Worm (Caenorhabditis elegans) whole organism, young adult: ENCODE measurements around the gene ttll-4.
A peak's percentile ranks its signal among the peaks of the same experiment; 100 is the strongest.

Source experiments
- B0035.1 ChIP-seq: sonication (generic microtip); optimal IDR thresholded peaks from 2 replicates; lab custom pipeline; 2016; ENCODE audit warnings: missing genetic modification characterization, mild to moderate bottlenecking, missing compliant biosample characterization, missing genotype, missing genetic modification reagents
- B0336.3 ChIP-seq: fragments of 200-800 bp; sonication (Bioruptor generic); IDR thresholded peaks from 2 replicates; pipeline ENCODE4 v1.3.6; 2022; ENCODE audit warnings: missing genetic modification characterization, missing compliant biosample characterization
- C06A6.2 ChIP-seq: fragments of 200-800 bp; sonication (Bioruptor generic); conservative IDR thresholded peaks from 2 replicates; pipeline ENCODE4 v1.3.6; 2022; ENCODE audit warnings: missing genetic modification characterization, missing compliant biosample characterization
- D2030.7 ChIP-seq: fragments of 200-800 bp; sonication (Bioruptor generic); IDR thresholded peaks from 2 replicates; pipeline ENCODE4 v1.3.6; 2022; ENCODE audit warnings: missing genetic modification reagents, missing genetic modification characterization, missing compliant biosample characterization
- F23B12.7 ChIP-seq: sonication (generic microtip); optimal IDR thresholded peaks from 2 replicates; lab custom pipeline; 2017; ENCODE audit warnings: missing genetic modification characterization, mild to moderate bottlenecking, missing compliant biosample characterization, antibody characterized with exemption, moderate library complexity; ENCODE audit not compliant: insufficient read depth
- F33H1.4 ChIP-seq: fragments of 200-800 bp; sonication (Bioruptor generic); IDR thresholded peaks from 2 replicates; pipeline ENCODE4 v1.3.6; 2022; ENCODE audit warnings: missing genetic modification reagents, missing genetic modification characterization, missing compliant biosample characterization
- T07F8.4 ChIP-seq: sonication (generic microtip); optimal IDR thresholded peaks from 2 replicates; lab custom pipeline; 2016; ENCODE audit warnings: mild to moderate bottlenecking, missing genetic modification characterization, moderate library complexity, missing compliant biosample characterization
- Y53G8AR.9 ChIP-seq: fragments of 200-800 bp; sonication (Bioruptor generic); conservative IDR thresholded peaks from 2 replicates; pipeline ENCODE4 v1.3.6; 2022; ENCODE audit warnings: missing genetic modification reagents, missing genetic modification characterization, missing compliant biosample characterization
- Y56A3A.18 ChIP-seq: fragments of 200-800 bp; sonication (Bioruptor generic); IDR thresholded peaks from 2 replicates; pipeline ENCODE4 v1.3.6; 2022; ENCODE audit warnings: missing genetic modification reagents, missing genetic modification characterization, missing compliant biosample characterization
- Y95B8A.8 ChIP-seq: fragments of 200-800 bp; sonication (Bioruptor generic); IDR thresholded peaks from 2 replicates; pipeline ENCODE4 v1.3.6; 2022; ENCODE audit warnings: missing genetic modification reagents, missing genetic modification characterization, missing compliant biosample characterization
- ZK185.1 ChIP-seq: sonication (generic microtip); optimal IDR thresholded peaks from 2 replicates; lab custom pipeline; 2016; ENCODE audit warnings: mild to moderate bottlenecking, missing genetic modification characterization, missing compliant biosample characterization; ENCODE audit not compliant: poor library complexity, severe bottlenecking
- aptf-2 ChIP-seq: fragments of 200-800 bp; sonication (Bioruptor generic); conservative IDR thresholded peaks from 2 replicates; pipeline ENCODE4 v1.3.6; 2022; ENCODE audit warnings: missing genetic modification reagents, missing genetic modification characterization, missing compliant biosample characterization
- aptf-3 ChIP-seq: fragments of 200-800 bp; sonication (Bioruptor generic); IDR thresholded peaks from 2 replicates; pipeline ENCODE4 v1.3.6; 2022; ENCODE audit warnings: missing genetic modification characterization, missing compliant biosample characterization
- cebp-1 ChIP-seq, 2 experiments: fragments of 200-800 bp in 1 of 2; sonication (Bioruptor generic) in 1 of 2; sonication (generic microtip) in 1 of 2; IDR thresholded peaks in 1 of 2; optimal IDR thresholded peaks in 1 of 2; 2 replicates each; pipeline versions ENCODE4 v1.3.6 to Lab custom; 2017 to 2022; ENCODE audit warnings: missing compliant biosample characterization in 2 of 2, missing genetic modification characterization in 2 of 2, mild to moderate bottlenecking in 1 of 2, missing genetic modification reagents in 1 of 2, moderate library complexity in 1 of 2
- ceh-58 ChIP-seq: fragments of 200-800 bp; sonication (Bioruptor generic); IDR thresholded peaks from 2 replicates; pipeline ENCODE4 v1.3.6; 2022; ENCODE audit warnings: missing genetic modification characterization, missing compliant biosample characterization
- ceh-79 ChIP-seq: sonication (generic microtip); optimal IDR thresholded peaks from 2 replicates; lab custom pipeline; 2017; ENCODE audit warnings: mild to moderate bottlenecking, missing genetic modification characterization, missing compliant biosample characterization
- ceh-91 ChIP-seq: fragments of 200-800 bp; sonication (Bioruptor generic); IDR thresholded peaks from 2 replicates; pipeline ENCODE4 v1.3.6; 2022; ENCODE audit warnings: missing genetic modification reagents, missing genetic modification characterization, missing compliant biosample characterization
- dpff-1 ChIP-seq: sonication (generic microtip); optimal IDR thresholded peaks from 2 replicates; lab custom pipeline; 2017; ENCODE audit warnings: mild to moderate bottlenecking, missing genetic modification characterization, missing compliant biosample characterization
- dpl-1 ChIP-seq: fragments of 150-350 bp; optimal IDR thresholded peaks from 2 replicates; lab custom pipeline; 2014; ENCODE audit warnings: missing biosample characterization, missing genetic modification reagents, missing genetic modification characterization
- hmg-20 ChIP-seq: fragments of 200-800 bp; sonication (Bioruptor generic); IDR thresholded peaks from 2 replicates; pipeline ENCODE4 v1.3.6; 2022; ENCODE audit warnings: missing genetic modification reagents, missing genetic modification characterization, missing compliant biosample characterization
- hsf-1 ChIP-seq: fragments of 200-800 bp; sonication (Bioruptor generic); IDR thresholded peaks from 2 replicates; pipeline ENCODE4 v1.3.6; 2022; ENCODE audit warnings: missing genetic modification reagents, missing genetic modification characterization, missing compliant biosample characterization
- lag-1 ChIP-seq: fragments of 200-800 bp; sonication (Bioruptor generic); IDR thresholded peaks from 2 replicates; pipeline ENCODE4 v1.3.6; 2022; ENCODE audit warnings: missing genetic modification reagents, missing genetic modification characterization, missing compliant biosample characterization
- let-526 ChIP-seq: fragments of 200-800 bp; sonication (Bioruptor generic); IDR thresholded peaks from 2 replicates; pipeline ENCODE4 v1.3.6; 2022; ENCODE audit warnings: missing genetic modification reagents, missing genetic modification characterization, missing compliant biosample characterization
- lin-54 ChIP-seq: fragments of 200-800 bp; sonication (Bioruptor generic); optimal IDR thresholded peaks from 2 replicates; lab custom pipeline; 2018; ENCODE audit warnings: mild to moderate bottlenecking, missing genetic modification characterization, missing compliant biosample characterization
- lir-1 ChIP-seq: fragments of 200-800 bp; sonication (Bioruptor generic); conservative IDR thresholded peaks from 2 replicates; pipeline ENCODE4 v1.3.6; 2022; ENCODE audit warnings: missing genetic modification reagents, missing genetic modification characterization, missing compliant biosample characterization
- lsl-1 ChIP-seq: fragments of 200-800 bp; sonication (Bioruptor generic); optimal IDR thresholded peaks from 2 replicates; lab custom pipeline; 2018; ENCODE audit warnings: mild to moderate bottlenecking, missing genetic modification characterization, moderate library complexity, missing compliant biosample characterization
- madf-6 ChIP-seq: fragments of 200-800 bp; sonication (Bioruptor generic); IDR thresholded peaks from 2 replicates; pipeline ENCODE4 v1.3.6; 2022; ENCODE audit warnings: missing genetic modification reagents, missing genetic modification characterization, missing compliant biosample characterization
- madf-8 ChIP-seq: fragments of 200-800 bp; sonication (Bioruptor generic); conservative IDR thresholded peaks from 2 replicates; pipeline ENCODE4 v1.3.6; 2022; ENCODE audit warnings: missing genetic modification reagents, missing genetic modification characterization, missing compliant biosample characterization
- nhr-179 ChIP-seq: sonication (generic microtip); optimal IDR thresholded peaks from 2 replicates; lab custom pipeline; 2016; ENCODE audit warnings: mild to moderate bottlenecking, missing genetic modification characterization, missing compliant biosample characterization
- pbrm-1 ChIP-seq: fragments of 200-800 bp; sonication (Bioruptor generic); IDR thresholded peaks from 2 replicates; pipeline ENCODE4 v1.3.6; 2022; ENCODE audit warnings: missing genetic modification reagents, missing genetic modification characterization, missing compliant biosample characterization
- pha-4 ChIP-seq: fragments of 150-350 bp; sonication (generic microtip); optimal IDR thresholded peaks from 2 replicates; lab custom pipeline; 2014; ENCODE audit warnings: missing biosample characterization, missing genetic modification reagents, missing genetic modification characterization
- rcor-1 ChIP-seq: fragments of 200-800 bp; sonication (Bioruptor generic); IDR thresholded peaks from 2 replicates; pipeline ENCODE4 v1.3.6; 2022; ENCODE audit warnings: missing genetic modification reagents, missing genetic modification characterization, missing compliant biosample characterization
- snpc-3.4 ChIP-seq: sonication (generic microtip); optimal IDR thresholded peaks from 2 replicates; lab custom pipeline; 2017; ENCODE audit warnings: missing genetic modification characterization, mild to moderate bottlenecking, missing compliant biosample characterization, antibody characterized with exemption, moderate library complexity, missing genotype, missing genetic modification reagents
- xnd-1 ChIP-seq: sonication (generic microtip); optimal IDR thresholded peaks from 2 replicates; lab custom pipeline; 2016; ENCODE audit warnings: missing genotype, missing genetic modification reagents, missing genetic modification characterization, missing compliant biosample characterization
- ztf-18 ChIP-seq: sonication (generic microtip); optimal IDR thresholded peaks from 2 replicates; lab custom pipeline; 2016; ENCODE audit warnings: missing genotype, mild to moderate bottlenecking, missing genetic modification characterization, missing compliant biosample characterization
- ztf-25 ChIP-seq: fragments of 200-800 bp; sonication (Bioruptor generic); IDR thresholded peaks from 2 replicates; pipeline ENCODE4 v1.3.6; 2022; ENCODE audit warnings: missing genetic modification reagents, missing genetic modification characterization, missing compliant biosample characterization

Gene ttll-4

DNA sequence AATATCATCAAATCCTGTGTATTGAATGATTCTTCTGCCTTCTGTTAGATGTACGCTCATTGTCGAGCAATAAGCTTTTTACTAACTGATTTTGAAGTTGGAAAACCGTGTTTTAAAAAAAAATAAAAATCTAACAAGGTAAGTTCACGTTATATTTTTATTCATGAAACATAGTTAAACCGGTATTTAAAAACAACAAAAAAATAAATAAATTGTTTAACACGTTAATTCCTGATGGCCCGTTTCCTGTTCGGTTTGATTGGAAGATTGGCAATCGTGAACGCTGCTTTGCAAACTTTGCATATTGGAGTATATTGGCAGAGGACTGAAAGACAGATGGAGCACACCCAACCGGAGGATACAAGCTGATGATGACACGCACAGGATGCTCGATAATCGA lies 5.2 kb upstream of the ttll-4 start, which contains the start of gene ZK1128.3:
Gene ZK1128.3 (minus strand): TSS at position 101 of the 400 bp plus-strand sequence.
- no peak for TF ChIP-seq hsf-1 (GFP tag; lab: Robert Waterston, UW)
- no peak for TF ChIP-seq Y56A3A.18
- no peak for TF ChIP-seq aptf-3 (GFP tag; lab: Robert Waterston, UW)
- no peak for TF ChIP-seq madf-8 (GFP tag; lab: Robert Waterston, UW)

DNA sequence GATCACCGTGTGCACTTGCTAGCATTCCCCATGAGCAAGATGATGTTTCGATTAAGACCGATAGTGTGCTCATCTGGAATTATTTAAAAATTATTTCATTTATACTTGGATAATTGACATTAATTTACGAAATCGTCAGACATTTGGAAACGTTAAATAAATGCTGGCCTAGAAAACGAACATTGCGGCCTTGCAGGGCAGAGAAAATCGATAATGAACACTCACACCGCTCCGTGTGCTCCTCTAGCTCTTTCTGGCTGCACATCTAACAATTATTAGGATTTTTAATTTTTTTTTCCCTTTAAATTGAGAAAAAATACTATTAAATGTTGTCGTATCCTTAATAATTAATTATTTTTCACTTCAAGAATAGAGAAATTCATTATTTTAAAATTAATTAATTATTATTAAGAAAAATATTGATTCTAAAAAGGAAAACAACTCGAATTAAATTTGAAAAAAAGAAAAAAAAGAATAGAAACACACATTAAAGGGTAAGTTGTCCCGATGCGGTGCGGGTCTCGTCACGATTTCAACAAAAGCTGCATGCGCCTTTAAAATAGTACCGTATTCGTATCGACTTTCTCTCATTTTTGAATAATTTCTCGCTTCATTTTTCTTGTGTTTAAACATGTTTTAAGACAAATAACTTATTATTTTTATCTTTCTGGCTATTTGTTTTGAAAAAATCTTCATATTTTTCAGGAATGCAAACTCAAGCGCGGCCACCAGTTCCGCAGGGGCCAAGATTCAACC lies 3.7 kb upstream of the ttll-4 start, which contains the start of the genes gtf-2H3 and ham-3:
Gene gtf-2H3 (minus strand): TSS at position 73 of the 756 bp plus-strand sequence.
Gene ham-3 (plus strand): TSS at position 706 of the 756 bp plus-strand sequence.
- TF ChIP-seq F33H1.4 (GFP tag; lab: Robert Waterston, UW) (peak; percentile 90), cebp-1 (GFP tag; IDR thresholded peaks at IDR 0.05; lab: Robert Waterston, UW) (no peak), cebp-1 (tag; optimal IDR thresholded peaks at IDR 0.05; lab: Kevin White, UChicago) (peak; percentile 13), B0035.1 (no peak), aptf-2 (GFP tag; lab: Robert Waterston, UW) (no peak), ceh-79 (tag; lab: Kevin White, UChicago) (no peak), Y53G8AR.9 (GFP tag; lab: Robert Waterston, UW) (no peak), let-526 (GFP tag; lab: Robert Waterston, UW) (no peak), lsl-1 (peak; percentile 85), xnd-1 (tag; lab: Kevin White, UChicago) (peak; percentile 68), snpc-3.4 (tag; lab: Kevin White, UChicago) (peak; percentile 38), ZK185.1 (tag; lab: Kevin White, UChicago) (no peak), hmg-20 (GFP tag; lab: Robert Waterston, UW) (no peak), B0336.3 (GFP tag; lab: Robert Waterston, UW) (no peak), lin-54 (peak; percentile 15), ceh-58 (no peak), F23B12.7 (tag; lab: Kevin White, UChicago) (no peak), D2030.7 (GFP tag; lab: Robert Waterston, UW) (peak; percentile 61), lir-1 (no peak), rcor-1 (GFP tag; lab: Robert Waterston, UW) (no peak), ceh-91 (GFP tag; lab: Robert Waterston, UW) (peak; percentile 50; the same call in 1 of the 2 replicates), madf-6 (GFP tag; lab: Robert Waterston, UW) (peak; percentile 87), madf-8 (GFP tag; lab: Robert Waterston, UW) (peak; percentile 33; the same call in 1 of the 2 replicates), pha-4 (tag; lab: Kevin White, UChicago) (no peak)

ce11 chrIII:10126375-10126774 lies 2.4 kb downstream of the ttll-4 start:
- TF ChIP-seq C06A6.2 (GFP tag; lab: Robert Waterston, UW), result no peak
- no peak for TF ChIP-seq nhr-179 (tag; lab: Kevin White, UChicago)
- no peak for TF ChIP-seq hmg-20 (GFP tag; lab: Robert Waterston, UW)
- TF ChIP-seq dpff-1, result no peak
- TF ChIP-seq ztf-18, result no peak
- no peak for TF ChIP-seq ztf-25 (GFP tag; lab: Robert Waterston, UW)
- no peak for TF ChIP-seq dpl-1
- TF ChIP-seq B0336.3 (GFP tag; lab: Robert Waterston, UW), result no peak
- no peak for TF ChIP-seq pbrm-1 (GFP tag; lab: Robert Waterston, UW)
- TF ChIP-seq T07F8.4 (tag; lab: Kevin White, UChicago), result no peak
- TF ChIP-seq Y95B8A.8 (GFP tag; lab: Robert Waterston, UW), result no peak
- TF ChIP-seq pha-4 (tag; lab: Kevin White, UChicago), result no peak
- TF ChIP-seq ceh-79 (tag; lab: Kevin White, UChicago), result no peak
- no peak for TF ChIP-seq lag-1 (GFP tag; lab: Robert Waterston, UW)
